Worm (Caenorhabditis elegans) whole organism, young adult: ENCODE data around the gene R03H10.7.
"Not testable (repeated sequence)": the region's sequence is repeated elsewhere in the genome, so short reads cannot be mapped to it uniquely, and the experiment has no call there.

ENCODE experiments used
- B0261.1 ChIP-seq: sonication (generic microtip); optimal IDR thresholded peaks from 2 replicates; lab custom pipeline; 2016; ENCODE audit warnings: mild to moderate bottlenecking, missing genetic modification characterization, moderate library complexity, missing compliant biosample characterization
- C17E4.6 ChIP-seq: fragments of 200-800 bp; sonication (Bioruptor generic); IDR thresholded peaks from 2 replicates; pipeline ENCODE4 v1.3.6; 2022; ENCODE audit warnings: missing genetic modification reagents, missing genetic modification characterization, missing compliant biosample characterization
- F33H1.4 ChIP-seq: fragments of 200-800 bp; sonication (Bioruptor generic); IDR thresholded peaks from 2 replicates; pipeline ENCODE4 v1.3.6; 2022; ENCODE audit warnings: missing genetic modification reagents, missing genetic modification characterization, missing compliant biosample characterization
- F55B11.4 ChIP-seq: sonication (generic microtip); optimal IDR thresholded peaks from 2 replicates; lab custom pipeline; 2016; ENCODE audit warnings: missing compliant biosample characterization, missing genetic modification characterization, borderline replicate concordance; ENCODE audit not compliant: insufficient read depth
- F57C9.4 ChIP-seq: sonication (generic microtip); optimal IDR thresholded peaks from 2 replicates; lab custom pipeline; 2017; ENCODE audit warnings: mild to moderate bottlenecking, missing genetic modification characterization, missing compliant biosample characterization
- aptf-3 ChIP-seq: fragments of 200-800 bp; sonication (Bioruptor generic); IDR thresholded peaks from 2 replicates; pipeline ENCODE4 v1.3.6; 2022; ENCODE audit warnings: missing genetic modification characterization, missing compliant biosample characterization
- atf-7 ChIP-seq: sonication (generic microtip); optimal IDR thresholded peaks from 2 replicates; lab custom pipeline; 2017; ENCODE audit warnings: mild to moderate bottlenecking, missing genetic modification characterization, missing compliant biosample characterization
- athp-1 ChIP-seq: sonication (generic microtip); optimal IDR thresholded peaks from 2 replicates; lab custom pipeline; 2017; ENCODE audit warnings: mild to moderate bottlenecking, missing genetic modification characterization, missing compliant biosample characterization
- attf-3 ChIP-seq: fragments of 200-800 bp; sonication (Bioruptor generic); conservative IDR thresholded peaks from 2 replicates; pipeline ENCODE4 v1.3.6; 2022; ENCODE audit warnings: missing genetic modification reagents, missing genetic modification characterization, missing compliant biosample characterization
- attf-5 ChIP-seq: fragments of 200-800 bp; sonication (Bioruptor generic); optimal IDR thresholded peaks from 2 replicates; lab custom pipeline; 2018; ENCODE audit warnings: mild to moderate bottlenecking, missing genetic modification characterization, missing compliant biosample characterization
- ceh-27 ChIP-seq: fragments of 200-800 bp; sonication (Bioruptor generic); optimal IDR thresholded peaks from 2 replicates; lab custom pipeline; 2018; ENCODE audit warnings: mild to moderate bottlenecking, missing genetic modification characterization, moderate library complexity, missing compliant biosample characterization
- die-1 ChIP-seq: sonication (generic microtip); optimal IDR thresholded peaks from 2 replicates; lab custom pipeline; 2016; ENCODE audit warnings: missing genotype, mild to moderate bottlenecking, missing genetic modification characterization, missing compliant biosample characterization
- efl-1 ChIP-seq: fragments of 150-350 bp; optimal IDR thresholded peaks from 2 replicates; lab custom pipeline; 2014; ENCODE audit warnings: missing biosample characterization, missing genetic modification reagents, missing genetic modification characterization
- egrh-3 ChIP-seq: fragments of 200-800 bp; sonication (Bioruptor generic); IDR thresholded peaks from 2 replicates; pipeline ENCODE4 v1.3.6; 2022; ENCODE audit warnings: missing genetic modification reagents, missing genetic modification characterization, missing compliant biosample characterization
- let-607 ChIP-seq, 2 experiments: fragments of 200-800 bp in 1 of 2; sonication (Bioruptor generic) in 1 of 2; sonication (generic microtip) in 1 of 2; optimal IDR thresholded peaks; 2 replicates each; lab custom pipeline; 2016 to 2018; ENCODE audit warnings: mild to moderate bottlenecking in 2 of 2, missing compliant biosample characterization in 2 of 2, missing genetic modification characterization in 2 of 2, moderate library complexity in 2 of 2, missing genotype in 1 of 2
- lin-35 ChIP-seq, 3 experiments: fragments of 150-350 bp in 2 of 3; sonication (generic microtip) in 1 of 3; optimal IDR thresholded peaks; 2 replicates each; lab custom pipeline; 2014 to 2018; ENCODE audit warnings: missing biosample characterization in 3 of 3, missing genetic modification characterization in 3 of 3, missing genetic modification reagents in 3 of 3
- lin-40 ChIP-seq: sonication (generic microtip); optimal IDR thresholded peaks from 2 replicates; lab custom pipeline; 2016; ENCODE audit warnings: missing genetic modification characterization, mild to moderate bottlenecking, missing compliant biosample characterization, missing genotype, missing genetic modification reagents
- lin-54 ChIP-seq: fragments of 200-800 bp; sonication (Bioruptor generic); optimal IDR thresholded peaks from 2 replicates; lab custom pipeline; 2018; ENCODE audit warnings: mild to moderate bottlenecking, missing genetic modification characterization, missing compliant biosample characterization
- lir-1 ChIP-seq: fragments of 200-800 bp; sonication (Bioruptor generic); conservative IDR thresholded peaks from 2 replicates; pipeline ENCODE4 v1.3.6; 2022; ENCODE audit warnings: missing genetic modification reagents, missing genetic modification characterization, missing compliant biosample characterization
- lsl-1 ChIP-seq: fragments of 200-800 bp; sonication (Bioruptor generic); optimal IDR thresholded peaks from 2 replicates; lab custom pipeline; 2018; ENCODE audit warnings: mild to moderate bottlenecking, missing genetic modification characterization, moderate library complexity, missing compliant biosample characterization
- mes-4 ChIP-seq: sonication (generic microtip); optimal IDR thresholded peaks from 2 replicates; lab custom pipeline; 2016; ENCODE audit warnings: missing genotype, missing genetic modification characterization, missing compliant biosample characterization
- nhr-27 ChIP-seq: fragments of 200-800 bp; sonication (Bioruptor generic); optimal IDR thresholded peaks from 2 replicates; lab custom pipeline; 2018; ENCODE audit warnings: mild to moderate bottlenecking, missing genetic modification characterization, moderate library complexity, missing compliant biosample characterization
- pbrm-1 ChIP-seq: fragments of 200-800 bp; sonication (Bioruptor generic); IDR thresholded peaks from 2 replicates; pipeline ENCODE4 v1.3.6; 2022; ENCODE audit warnings: missing genetic modification reagents, missing genetic modification characterization, missing compliant biosample characterization
- sdz-38 ChIP-seq: sonication (generic microtip); optimal IDR thresholded peaks from 2 replicates; lab custom pipeline; 2016; ENCODE audit warnings: missing genotype, missing genetic modification characterization, missing compliant biosample characterization
- tbp1 ChIP-seq: fragments of 200-800 bp; sonication (Bioruptor generic); optimal IDR thresholded peaks from 2 replicates; lab custom pipeline; 2018; ENCODE audit warnings: mild to moderate bottlenecking, missing genetic modification characterization, missing compliant biosample characterization
- unc-130 ChIP-seq: sonication (generic microtip); optimal IDR thresholded peaks from 2 replicates; lab custom pipeline; 2016; ENCODE audit warnings: missing genetic modification reagents, missing genetic modification characterization, missing compliant biosample characterization
- zfh-2 ChIP-seq: fragments of 200-800 bp; sonication (Bioruptor generic); conservative IDR thresholded peaks from 2 replicates; pipeline ENCODE4 v1.3.6; 2022; ENCODE audit warnings: missing genetic modification reagents, missing genetic modification characterization, missing compliant biosample characterization
- ztf-22 ChIP-seq: fragments of 200-800 bp; sonication (Bioruptor generic); optimal IDR thresholded peaks from 2 replicates; lab custom pipeline; 2018; ENCODE audit warnings: mild to moderate bottlenecking, missing genetic modification characterization, moderate library complexity, missing compliant biosample characterization
- ztf-28 ChIP-seq: fragments of 200-800 bp; sonication (Bioruptor generic); IDR thresholded peaks from 2 replicates; pipeline ENCODE4 v1.3.6; 2022; ENCODE audit warnings: missing genetic modification reagents, missing genetic modification characterization, missing compliant biosample characterization
- ztf-3 ChIP-seq: fragments of 200-800 bp; sonication (Bioruptor generic); optimal IDR thresholded peaks from 2 replicates; lab custom pipeline; 2018; ENCODE audit warnings: mild to moderate bottlenecking, missing genetic modification characterization, missing compliant biosample characterization

The R03H10.7 gene

DNA sequence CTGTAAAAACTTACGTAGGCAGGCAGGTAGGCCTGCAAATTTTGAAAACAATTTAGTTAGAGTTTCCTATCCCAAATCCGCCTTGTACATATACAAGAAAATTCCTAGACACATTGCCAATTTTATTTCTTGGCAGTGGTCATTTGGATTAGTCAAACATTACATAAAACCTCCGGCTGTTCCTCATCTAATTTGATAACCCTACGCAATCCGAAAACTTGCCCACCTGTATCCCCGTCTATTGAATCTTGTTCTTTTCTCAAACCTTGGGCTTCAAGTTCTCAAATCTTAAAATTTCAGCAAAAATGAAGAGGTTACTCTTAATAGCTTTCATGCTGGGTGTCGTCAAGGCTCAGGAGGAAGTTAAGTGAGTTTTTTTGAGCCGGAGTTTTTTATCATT, 32.7 kb downstream of the R03H10.7 start, which contains the start of gene F56D3.1:
Gene F56D3.1, plus strand, starts transcription at position 301 of the 400 bp plus-strand sequence.
- no peak for TF ChIP-seq athp-1 (tag; lab: Kevin White, UChicago)
- TF ChIP-seq ztf-28 (GFP tag; lab: Robert Waterston, UW) = no peak
- TF ChIP-seq C17E4.6 (GFP tag; lab: Robert Waterston, UW) = no peak

DNA sequence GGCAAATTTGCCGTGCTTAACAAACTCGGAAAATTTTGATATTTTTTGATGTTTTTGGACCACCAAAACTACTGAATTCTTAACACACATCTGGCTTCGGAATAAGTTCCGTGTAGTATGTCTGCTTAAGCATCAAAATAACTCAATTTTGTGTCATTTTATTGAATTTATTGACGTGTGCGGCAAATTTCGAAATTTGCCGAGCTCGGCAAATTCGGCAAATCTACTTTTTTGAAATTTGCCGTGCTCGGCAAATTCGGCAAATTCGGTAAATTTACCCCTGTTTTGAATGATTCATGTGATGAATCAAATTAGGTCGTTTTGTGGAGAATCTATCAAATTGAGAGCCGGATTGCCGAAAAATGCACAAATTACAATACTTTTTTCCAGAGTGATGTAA, 43.5 kb downstream of the R03H10.7 start, which contains the start of gene ast-1:
Gene ast-1, minus strand, starts transcription at position 101 of the 400 bp plus-strand sequence.
- TF ChIP-seq pbrm-1 (GFP tag; lab: Robert Waterston, UW); attf-3; F55B11.4 (tag; lab: Kevin White, UChicago): not testable (repeated sequence)

DNA sequence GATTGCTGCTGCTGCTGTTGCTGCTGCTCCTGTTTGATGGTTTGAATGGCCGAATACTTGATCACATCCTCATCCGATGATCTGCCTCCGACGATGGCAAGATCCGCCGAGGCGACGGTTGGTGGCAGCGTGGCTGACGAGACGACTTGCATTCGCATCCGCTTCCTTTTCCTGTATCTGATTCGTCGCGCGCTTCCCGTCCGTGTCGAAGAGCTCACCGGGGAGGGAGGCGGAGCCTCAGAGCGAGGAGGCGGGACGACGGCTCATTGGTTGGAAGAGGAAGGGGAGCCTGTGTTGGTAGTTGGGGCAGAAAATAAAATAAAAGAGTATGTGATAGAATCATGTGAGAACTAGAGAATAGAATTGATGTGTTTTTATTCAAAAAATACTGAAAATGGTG, 44.0 kb downstream of the R03H10.7 start:
- peak; percentile 80 for TF ChIP-seq egrh-3 (GFP tag; lab: Robert Waterston, UW)
- TF ChIP-seq F57C9.4 (tag; lab: Kevin White, UChicago) = no peak
- TF ChIP-seq zfh-2 (GFP tag; lab: Robert Waterston, UW) = peak; percentile 93
- TF ChIP-seq, all 124 proteins: peak for 2

DNA sequence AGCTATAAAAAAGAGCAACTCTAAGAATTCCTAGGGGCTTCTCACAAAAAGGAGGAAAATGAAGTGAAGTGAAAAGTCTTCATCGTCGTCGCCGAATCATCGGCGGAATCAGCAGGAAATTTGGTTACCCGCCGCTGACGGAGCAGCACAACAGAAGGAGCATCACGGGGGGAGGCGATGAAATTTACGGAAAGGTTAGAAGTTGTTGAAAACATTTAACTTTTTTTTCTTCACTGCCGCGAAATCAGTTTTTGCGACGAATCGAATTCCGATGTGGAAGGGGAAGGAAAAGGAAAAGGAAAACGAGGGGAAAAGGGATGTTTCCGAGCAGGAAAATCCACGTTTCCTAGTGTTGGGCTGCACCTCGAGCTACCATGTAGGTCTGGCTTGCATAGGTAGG, 45.4 kb downstream of the R03H10.7 start:
- TF ChIP-seq zfh-2 (GFP tag; lab: Robert Waterston, UW) (peak; percentile 57), efl-1 (no peak), F57C9.4 (tag; lab: Kevin White, UChicago) (no peak)

DNA sequence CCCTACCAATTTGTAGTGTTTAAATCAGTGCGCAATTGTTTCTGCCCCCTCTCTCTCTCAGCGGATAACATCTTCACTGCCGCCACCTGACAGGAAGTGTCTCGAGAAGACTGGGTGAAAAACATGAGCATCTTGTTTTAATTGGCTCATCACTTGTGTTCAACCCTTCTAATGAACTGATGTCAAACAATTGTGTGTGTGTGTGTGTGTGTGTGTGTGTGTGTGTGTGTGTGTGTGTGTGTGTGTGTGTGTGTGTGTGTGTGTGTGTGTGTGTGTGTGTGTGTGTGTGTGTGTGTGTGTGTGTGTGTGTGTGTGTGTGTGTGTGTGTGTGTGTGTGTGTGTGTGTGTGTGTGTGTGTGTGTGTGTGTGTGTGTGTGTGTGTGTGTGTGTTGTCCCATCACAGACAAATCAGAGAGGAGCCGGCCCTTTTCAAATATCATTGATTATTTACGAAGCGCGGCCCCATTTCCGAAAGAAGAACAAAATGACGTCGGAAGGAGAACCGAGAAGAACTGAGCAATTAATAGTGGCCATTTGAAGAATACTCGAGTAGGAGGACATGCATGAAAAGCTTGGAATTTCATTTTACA, 48.6 kb downstream of the R03H10.7 start:
- TF ChIP-seq egrh-3 (GFP tag; lab: Robert Waterston, UW) (peak; percentile 48), ztf-3 (GFP tag; lab: Kevin White, UChicago) (peak; percentile 69), lin-54 (GFP tag; lab: Kevin White, UChicago) (peak; percentile 1), lir-1 (GFP tag; lab: Robert Waterston, UW) (0 out of 2 replicates have a peak, but pooled peaks have one; percentile 38), attf-5 (GFP tag; lab: Kevin White, UChicago) (peak; percentile 11), zfh-2 (GFP tag; lab: Robert Waterston, UW) (0 out of 2 replicates have a peak, but pooled peaks have one; percentile 29), lsl-1 (GFP tag; lab: Kevin White, UChicago) (peak; percentile 9), ztf-22 (GFP tag; lab: Kevin White, UChicago) (peak; percentile 12)

DNA sequence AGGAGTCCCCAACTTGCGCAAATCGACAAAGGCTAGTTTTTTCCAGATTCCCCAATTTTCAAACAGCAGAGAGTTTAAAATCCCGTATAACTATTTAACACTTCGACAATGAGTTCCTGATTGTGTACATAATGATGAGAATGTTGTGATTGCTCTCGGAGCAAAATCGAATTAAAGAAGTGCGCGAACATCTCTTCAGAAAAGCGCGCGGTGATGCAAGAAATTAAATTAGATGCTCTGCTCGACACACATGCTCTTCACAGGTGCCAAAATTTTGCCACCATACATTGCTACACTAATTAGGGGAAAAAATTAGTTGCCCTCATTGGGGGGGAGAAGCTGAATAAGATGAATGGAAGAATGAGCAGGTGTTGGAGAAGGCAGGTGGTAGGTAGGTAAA, 49.3 kb downstream of the R03H10.7 start:
- no peak for TF ChIP-seq aptf-3 (GFP tag; lab: Robert Waterston, UW)
- no peak for TF ChIP-seq mes-4
- no peak for TF ChIP-seq lin-35 (GFP tag; optimal IDR thresholded peaks at IDR 0.05; lab: Kevin White, UChicago)
- TF ChIP-seq tbp1 = no peak
- TF ChIP-seq C17E4.6 (GFP tag; lab: Robert Waterston, UW) = no peak
- no peak for TF ChIP-seq B0261.1 (tag; lab: Kevin White, UChicago)
- no peak for TF ChIP-seq sdz-38 (tag; lab: Kevin White, UChicago)
- TF ChIP-seq die-1 (tag; lab: Kevin White, UChicago) = no peak
- no peak for TF ChIP-seq ceh-27 (GFP tag; lab: Kevin White, UChicago)
- no peak for TF ChIP-seq lin-40
- no peak for TF ChIP-seq unc-130 (GFP tag; lab: Kevin White, UChicago)
- TF ChIP-seq let-607 (tag; optimal IDR thresholded peaks at IDR 0.05; lab: Kevin White, UChicago) = no peak
- TF ChIP-seq nhr-27 (tag; lab: Kevin White, UChicago) = no peak
- no peak for TF ChIP-seq atf-7 (tag; lab: Kevin White, UChicago)
- no peak for TF ChIP-seq F33H1.4 (GFP tag; lab: Robert Waterston, UW)
